Worm (Caenorhabditis elegans) whole organism, L3 larva: ENCODE results near the gene ced-2.

ENCODE experiments used
- ceh-16 ChIP-seq: sonication (generic microtip); optimal IDR thresholded peaks from 2 replicates; lab custom pipeline; 2017; ENCODE audit warnings: missing biosample characterization, missing genetic modification characterization
- elt-3 ChIP-seq, 3 experiments: fragments of 150-350 bp in 1 of 3; sonication (generic microtip) in 2 of 3; optimal IDR thresholded peaks; 2 replicates in 2 of 3; 4 replicates in 1 of 3; lab custom pipeline; 2014 to 2017; ENCODE audit warnings: missing biosample characterization in 3 of 3, missing genetic modification characterization in 3 of 3
- fos-1 ChIP-seq: fragments of 150-350 bp; optimal IDR thresholded peaks from 2 replicates; lab custom pipeline; 2014; ENCODE audit warnings: missing biosample characterization, missing genetic modification characterization
- lin-15B ChIP-seq: fragments of 150-350 bp; optimal IDR thresholded peaks from 2 replicates; lab custom pipeline; 2014; ENCODE audit warnings: missing biosample characterization, missing genetic modification characterization
- mdl-1 ChIP-seq: fragments of 150-350 bp; optimal IDR thresholded peaks from 2 replicates; lab custom pipeline; 2014; ENCODE audit warnings: missing biosample characterization, missing genetic modification characterization
- nhr-12 ChIP-seq: fragments of 150-350 bp; optimal IDR thresholded peaks from 2 replicates; lab custom pipeline; 2014; ENCODE audit warnings: missing biosample characterization, missing genetic modification characterization
- nhr-28 ChIP-seq: fragments of 150-350 bp; optimal IDR thresholded peaks from 2 replicates; lab custom pipeline; 2014; ENCODE audit warnings: missing biosample characterization, missing genetic modification characterization
- nhr-77 ChIP-seq: fragments of 150-350 bp; optimal IDR thresholded peaks from 2 replicates; lab custom pipeline; 2014; ENCODE audit warnings: missing biosample characterization, missing genetic modification characterization
- pha-4 ChIP-seq: fragments of 150-350 bp; optimal IDR thresholded peaks from 2 replicates; lab custom pipeline; 2014; ENCODE audit warnings: missing biosample characterization, missing genetic modification reagents, missing genetic modification characterization
- tbx-2 ChIP-seq: sonication (generic microtip); optimal IDR thresholded peaks from 2 replicates; lab custom pipeline; 2016; ENCODE audit warnings: mild to moderate bottlenecking, missing genetic modification characterization, missing compliant biosample characterization
- unc-39 ChIP-seq: sonication (generic microtip); optimal IDR thresholded peaks from 4 replicates; lab custom pipeline; 2017; ENCODE audit warnings: missing biosample characterization, missing genetic modification characterization
- zag-1 ChIP-seq: fragments of 150-350 bp; optimal IDR thresholded peaks from 2 replicates; lab custom pipeline; 2014; ENCODE audit warnings: missing biosample characterization, missing genetic modification characterization

DNA sequence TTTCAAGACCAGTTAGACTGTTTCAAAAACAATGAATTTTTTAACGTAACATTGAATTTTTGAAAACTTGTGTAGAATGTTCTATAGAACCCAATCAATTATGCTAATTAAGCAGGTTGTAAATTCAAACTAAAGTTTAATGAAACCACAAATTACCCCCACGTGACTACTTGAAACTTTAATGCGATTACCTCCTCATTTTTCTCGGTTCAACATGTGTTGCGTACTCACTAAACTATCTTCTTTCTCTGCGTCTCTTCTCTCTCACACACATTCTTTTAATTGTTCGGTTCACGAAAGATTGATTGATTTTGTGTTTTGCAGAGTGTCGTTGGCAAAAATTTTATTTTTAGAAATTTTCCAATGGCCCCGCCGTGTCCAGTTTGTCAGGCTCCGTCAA lies 26.6 kb downstream of the ced-2 start, which contains the start of gene nhr-87:
- TF ChIP-seq fos-1 (tag; lab: Kevin White, UChicago) (no peak), zag-1 (no peak), unc-39 (no peak), elt-3 (tag; optimal IDR thresholded peaks at IDR 0.05; lab: Kevin White, UChicago) (no peak), mdl-1 (tag; lab: Kevin White, UChicago) (no peak), nhr-77 (tag; lab: Kevin White, UChicago) (no peak), lin-15B (tag; lab: Kevin White, UChicago) (no peak), nhr-28 (no peak), ceh-16 (no peak), pha-4 (no peak), nhr-12 (tag; lab: Kevin White, UChicago) (no peak), tbx-2 (no peak)
